Fruit fly (Drosophila melanogaster) whole organism, embryonic: ENCODE measurements around the gene CG3517.

Experiments
- Atf3 ChIP-seq: fragments of 200-800 bp; sonication (Bioruptor generic); optimal IDR thresholded peaks from 3 replicates; lab custom pipeline; 2016; ENCODE audit warnings: missing biosample characterization, missing genetic modification characterization
- B-H2 ChIP-seq: fragments of 200-800 bp; sonication (Bioruptor generic); optimal IDR thresholded peaks from 2 replicates; lab custom pipeline; 2018; ENCODE audit warnings: missing biosample characterization, mild to moderate bottlenecking, missing genetic modification characterization
- CG10267 ChIP-seq: fragments of 200-800 bp; sonication (Bioruptor generic); optimal IDR thresholded peaks from 2 replicates; lab custom pipeline; 2018; ENCODE audit warnings: missing biosample characterization, mild to moderate bottlenecking, missing genetic modification characterization, moderate library complexity
- CG12391 ChIP-seq: fragments of 200-800 bp; sonication (Bioruptor generic); optimal IDR thresholded peaks from 3 replicates; lab custom pipeline; 2018; ENCODE audit warnings: missing biosample characterization, mild to moderate bottlenecking, missing genetic modification characterization, moderate library complexity
- CG13775 ChIP-seq: fragments of 200-800 bp; sonication (Bioruptor generic); optimal IDR thresholded peaks from 3 replicates; lab custom pipeline; 2017; ENCODE audit warnings: missing biosample characterization, mild to moderate bottlenecking, missing genetic modification characterization
- CG14667 ChIP-seq: fragments of 200-800 bp; sonication (Bioruptor generic); IDR thresholded peaks from 2 replicates; pipeline ENCODE4 v1.3.6; 2022; ENCODE audit warnings: missing biosample characterization, missing genetic modification characterization
- CG14860 ChIP-seq: fragments of 200-800 bp; sonication (Bioruptor generic); IDR thresholded peaks from 3 replicates; pipeline ENCODE4 v1.3.6; 2022; ENCODE audit warnings: missing biosample characterization, missing genetic modification characterization; ENCODE audit not compliant: partially characterized antibody
- CG15073 ChIP-seq: fragments of 200-800 bp; sonication (Bioruptor generic); optimal IDR thresholded peaks from 2 replicates; lab custom pipeline; 2016; ENCODE audit warnings: missing biosample characterization, missing genetic modification characterization
- CG1529 ChIP-seq: fragments of 200-800 bp; sonication (Bioruptor generic); optimal IDR thresholded peaks from 3 replicates; lab custom pipeline; 2018; ENCODE audit warnings: missing biosample characterization, missing genetic modification characterization
- CG16863 ChIP-seq: fragments of 200-800 bp; sonication (Bioruptor generic); optimal IDR thresholded peaks from 3 replicates; lab custom pipeline; 2016; ENCODE audit warnings: missing biosample characterization, missing genetic modification characterization
- CG18011 ChIP-seq: fragments of 200-800 bp; sonication (Bioruptor generic); optimal IDR thresholded peaks from 2 replicates; lab custom pipeline; 2017; ENCODE audit warnings: missing biosample characterization, missing genetic modification characterization, mild to moderate bottlenecking, moderate library complexity, missing genotype
- CG1832 ChIP-seq: fragments of 200-800 bp; sonication (Bioruptor generic); optimal IDR thresholded peaks from 2 replicates; lab custom pipeline; 2017; ENCODE audit warnings: missing biosample characterization, mild to moderate bottlenecking, missing genetic modification characterization, inconsistent platforms
- CG2129 ChIP-seq: fragments of 200-800 bp; sonication (Bioruptor generic); IDR thresholded peaks from 2 replicates; pipeline ENCODE4 v1.3.6; 2022; ENCODE audit warnings: missing biosample characterization, missing genetic modification characterization; ENCODE audit not compliant: partially characterized antibody
- CG2889 ChIP-seq: fragments of 200-800 bp; sonication (Bioruptor generic); IDR thresholded peaks from 3 replicates; pipeline ENCODE4 v1.3.6; 2022; ENCODE audit warnings: missing biosample characterization, missing genetic modification characterization
- CG32767 ChIP-seq: fragments of 200-800 bp; sonication (Bioruptor generic); IDR thresholded peaks from 2 replicates; pipeline ENCODE4 v1.3.6; 2022; ENCODE audit warnings: missing biosample characterization, missing genetic modification characterization
- CG32772 ChIP-seq: fragments of 200-800 bp; sonication (Bioruptor generic); IDR thresholded peaks from 2 replicates; pipeline ENCODE4 v1.3.6; 2022; ENCODE audit warnings: missing biosample characterization, missing genetic modification characterization
- CG34422 ChIP-seq: fragments of 200-800 bp; sonication (Bioruptor generic); IDR thresholded peaks from 3 replicates; pipeline ENCODE4 v1.3.6; 2022; ENCODE audit warnings: missing biosample characterization, missing genetic modification characterization
- CG5953 ChIP-seq: fragments of 200-800 bp; sonication (Bioruptor generic); IDR thresholded peaks from 2 replicates; pipeline ENCODE4 v1.3.6; 2022; ENCODE audit warnings: missing biosample characterization, missing genetic modification characterization
- CG6765 ChIP-seq: fragments of 200-800 bp; sonication (Bioruptor generic); optimal IDR thresholded peaks from 3 replicates; lab custom pipeline; 2017; ENCODE audit warnings: missing biosample characterization, mild to moderate bottlenecking, missing genetic modification characterization
- CG7271 ChIP-seq: fragments of 200-800 bp; sonication (Bioruptor generic); optimal IDR thresholded peaks from 2 replicates; lab custom pipeline; 2018; ENCODE audit warnings: missing biosample characterization, mild to moderate bottlenecking, missing genetic modification characterization, moderate library complexity
- CG7928 ChIP-seq: fragments of 200-800 bp; sonication (Bioruptor generic); optimal IDR thresholded peaks from 2 replicates; lab custom pipeline; 2017; ENCODE audit warnings: missing biosample characterization, mild to moderate bottlenecking, missing genetic modification characterization
- E2f1 ChIP-seq: fragments of 200-800 bp; sonication (Bioruptor generic); IDR thresholded peaks from 2 replicates; pipeline ENCODE4 v1.3.6; 2022; ENCODE audit warnings: missing biosample characterization, missing genetic modification characterization
- Lim3 ChIP-seq: fragments of 200-800 bp; sonication (Bioruptor generic); IDR thresholded peaks from 2 replicates; pipeline ENCODE4 v1.3.6; 2022; ENCODE audit warnings: missing biosample characterization, missing genetic modification characterization
- Lpt ChIP-seq: fragments of >200 bp; optimal IDR thresholded peaks from 2 replicates; lab custom pipeline; 2018; ENCODE audit warnings: missing biosample characterization, missing genetic modification characterization
- Myb ChIP-seq: fragments of 200-800 bp; sonication (Bioruptor generic); optimal IDR thresholded peaks from 2 replicates; lab custom pipeline; 2016; ENCODE audit warnings: missing biosample characterization, missing genetic modification characterization
- Pdp1 ChIP-seq, 2 experiments: fragments of 200-800 bp; sonication (Bioruptor generic); optimal IDR thresholded peaks; 3 replicates each; lab custom pipeline; 2016; ENCODE audit warnings: missing biosample characterization in 2 of 2, missing genetic modification characterization in 2 of 2, mild to moderate bottlenecking in 1 of 2, moderate library complexity in 1 of 2
- Six4 ChIP-seq: fragments of 200-800 bp; sonication (Bioruptor generic); optimal IDR thresholded peaks from 2 replicates; lab custom pipeline; 2016; ENCODE audit warnings: missing biosample characterization, missing genetic modification characterization
- Sox102F ChIP-seq: fragments of 200-800 bp; sonication (Bioruptor generic); optimal IDR thresholded peaks from 2 replicates; lab custom pipeline; 2018; ENCODE audit warnings: missing biosample characterization, mild to moderate bottlenecking, missing genetic modification characterization, moderate library complexity
- TFAM ChIP-seq: fragments of 200-800 bp; sonication (Bioruptor generic); optimal IDR thresholded peaks from 2 replicates; lab custom pipeline; 2017; ENCODE audit warnings: missing biosample characterization, missing genetic modification characterization, inconsistent platforms
- YL-1 ChIP-seq: fragments of 200-800 bp; sonication (Bioruptor generic); optimal IDR thresholded peaks from 3 replicates; lab custom pipeline; 2017; ENCODE audit warnings: missing biosample characterization, mild to moderate bottlenecking, missing genetic modification characterization
- ase ChIP-seq: fragments of 200-800 bp; sonication (Bioruptor generic); IDR thresholded peaks from 3 replicates; pipeline ENCODE4 v1.3.6; 2022; ENCODE audit warnings: missing biosample characterization, missing genetic modification characterization
- chn ChIP-seq: fragments of 200-800 bp; sonication (Bioruptor generic); optimal IDR thresholded peaks from 2 replicates; lab custom pipeline; 2016; ENCODE audit warnings: missing biosample characterization, missing genetic modification characterization
- crp ChIP-seq, 2 experiments: fragments of 200-800 bp; sonication (Bioruptor generic); optimal IDR thresholded peaks; 2 replicates in 1 of 2; 3 replicates in 1 of 2; lab custom pipeline; 2017; ENCODE audit warnings: missing biosample characterization in 2 of 2, missing genetic modification characterization in 2 of 2, mild to moderate bottlenecking in 1 of 2, moderate library complexity in 1 of 2
- da ChIP-seq: fragments of 200-800 bp; sonication (Bioruptor generic); optimal IDR thresholded peaks from 2 replicates; lab custom pipeline; 2016; ENCODE audit warnings: missing biosample characterization, missing genetic modification characterization
- dimm ChIP-seq: fragments of 200-800 bp; sonication (Bioruptor generic); IDR thresholded peaks from 2 replicates; pipeline ENCODE4 v1.3.6; 2022; ENCODE audit warnings: missing biosample characterization, missing genetic modification characterization
- dpn ChIP-seq, 2 experiments: fragments of 200-800 bp; sonication (Bioruptor generic); optimal IDR thresholded peaks; 3 replicates each; lab custom pipeline; 2016; ENCODE audit warnings: missing biosample characterization in 2 of 2, missing genetic modification characterization in 2 of 2
- esg ChIP-seq: fragments of 200-800 bp; sonication (Bioruptor generic); conservative IDR thresholded peaks from 2 replicates; pipeline ENCODE4 v1.3.6; 2022; ENCODE audit warnings: missing biosample characterization, missing genetic modification characterization
- fd3F ChIP-seq: fragments of 200-800 bp; sonication (Bioruptor generic); optimal IDR thresholded peaks from 2 replicates; lab custom pipeline; 2018; ENCODE audit warnings: missing biosample characterization, mild to moderate bottlenecking, missing genetic modification characterization, moderate library complexity
- gt ChIP-seq: fragments of 200-800 bp; sonication (Bioruptor generic); IDR thresholded peaks from 2 replicates; pipeline ENCODE4 v1.3.6; 2022; ENCODE audit warnings: missing biosample characterization, missing genetic modification characterization
- hkb ChIP-seq, 2 experiments: fragments of 200-800 bp in 1 of 2; fragments of >200 bp in 1 of 2; sonication (Bioruptor generic) in 1 of 2; IDR thresholded peaks in 1 of 2; optimal IDR thresholded peaks in 1 of 2; 2 replicates each; pipeline versions ENCODE4 v1.3.6 to Lab custom; 2017 to 2022; ENCODE audit warnings: missing biosample characterization in 1 of 2, missing genetic modification characterization in 1 of 2
- jigr1 ChIP-seq: fragments of 200-800 bp; sonication (Bioruptor generic); IDR thresholded peaks from 3 replicates; pipeline ENCODE4 v1.3.6; 2022; ENCODE audit warnings: missing biosample characterization, missing genetic modification characterization
- mld ChIP-seq: fragments of 200-800 bp; sonication (Bioruptor generic); IDR thresholded peaks from 3 replicates; pipeline ENCODE4 v1.3.6; 2022; ENCODE audit warnings: missing biosample characterization, missing genetic modification characterization; ENCODE audit not compliant: partially characterized antibody
- pb ChIP-seq: fragments of 200-800 bp; sonication (Bioruptor generic); optimal IDR thresholded peaks from 3 replicates; lab custom pipeline; 2016; ENCODE audit warnings: missing biosample characterization, missing genetic modification characterization
- row ChIP-seq: fragments of 200-800 bp; sonication (Bioruptor generic); IDR thresholded peaks from 3 replicates; pipeline ENCODE4 v1.3.6; 2022; ENCODE audit warnings: missing biosample characterization, missing genetic modification characterization
- seq ChIP-seq: fragments of 200-800 bp; sonication (Bioruptor generic); IDR thresholded peaks from 2 replicates; pipeline ENCODE4 v1.3.6; 2022; ENCODE audit warnings: missing biosample characterization, missing genetic modification characterization
- slou ChIP-seq: fragments of 200-800 bp; sonication (Bioruptor generic); optimal IDR thresholded peaks from 3 replicates; lab custom pipeline; 2016; ENCODE audit warnings: missing biosample characterization, missing genetic modification characterization
- sug ChIP-seq: fragments of 200-800 bp; optimal IDR thresholded peaks from 2 replicates; lab custom pipeline; 2019; ENCODE audit warnings: missing biosample characterization, mild to moderate bottlenecking, missing genetic modification characterization, moderate library complexity
- unpg ChIP-seq: fragments of 200-800 bp; sonication (Bioruptor generic); optimal IDR thresholded peaks from 3 replicates; lab custom pipeline; 2018; ENCODE audit warnings: missing biosample characterization, mild to moderate bottlenecking, missing genetic modification characterization, moderate library complexity
- zf30C ChIP-seq: fragments of 200-800 bp; sonication (Bioruptor generic); optimal IDR thresholded peaks from 3 replicates; lab custom pipeline; 2018; ENCODE audit warnings: missing biosample characterization, mild to moderate bottlenecking, missing genetic modification characterization

CG3517 gene

DNA sequence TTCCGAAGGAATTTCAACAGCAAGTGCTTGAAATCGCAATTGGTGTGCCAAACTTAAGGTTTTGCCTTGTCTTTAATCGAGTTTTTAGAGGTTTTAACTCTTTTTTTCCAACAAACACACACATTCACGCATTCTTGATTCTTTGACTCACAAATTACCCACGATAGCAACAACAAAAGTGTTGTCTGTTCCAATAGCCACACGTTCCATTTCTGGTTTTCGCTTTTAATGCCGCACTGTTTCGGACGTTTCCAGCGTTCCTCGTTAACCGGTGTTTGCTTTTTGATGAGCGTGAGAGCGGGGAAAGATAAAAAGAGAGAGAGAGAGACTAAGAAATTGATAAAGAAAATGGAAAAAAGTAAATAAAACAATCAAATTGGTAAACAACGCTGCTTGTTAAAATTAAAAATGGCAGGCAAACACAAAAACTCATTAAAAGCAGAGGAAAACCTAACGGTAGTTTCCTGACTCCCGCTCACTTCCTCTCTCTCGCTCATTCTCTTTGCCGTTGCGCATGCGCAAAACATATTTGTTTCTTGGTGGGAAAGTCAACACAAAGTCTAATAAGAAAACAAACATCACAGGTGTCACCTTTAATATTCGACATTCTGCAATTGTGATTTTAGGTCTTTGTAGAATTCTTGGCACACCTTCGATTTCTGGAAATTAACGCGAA lies 39.0 kb upstream of the CG3517 start (continued):
- TF ChIP-seq CG18011 (GFP tag; lab: Kevin White, UChicago) (peak; percentile 42), dpn (GFP tag; optimal IDR thresholded peaks at IDR 0.05; lab: Kevin White, UChicago) (peak in 1 of 2 experiments; percentile 38), sug (tag; lab: Kevin White, UChicago) (peak; percentile 12), CG12391 (tag; lab: Kevin White, UChicago) (peak; percentile 48), Lpt (no peak), CG34422 (GFP tag; lab: Robert Waterston, UW) (no peak), CG1529 (peak; percentile 76), CG15073 (GFP tag; lab: Kevin White, UChicago) (no peak), CG5953 (GFP tag; lab: Robert Waterston, UW) (peak; percentile 39; the same call in 1 of the 2 replicates), esg (no peak), YL-1 (GFP tag; lab: Kevin White, UChicago) (peak; percentile 40), CG13775 (GFP tag; lab: Kevin White, UChicago) (peak; percentile 54), CG16863 (GFP tag; lab: Kevin White, UChicago) (peak; percentile 52), chn (no peak), mld (no peak), crp (GFP tag; optimal IDR thresholded peaks at IDR 0.05; lab: Kevin White, UChicago) (no peak), CG2889 (GFP tag; lab: Robert Waterston, UW) (no peak), slou (GFP tag; lab: Kevin White, UChicago) (no peak), B-H2 (GFP tag; lab: Kevin White, UChicago) (no peak), TFAM (peak; percentile 43), Atf3 (GFP tag; lab: Kevin White, UChicago) (no peak), gt (GFP tag; lab: Robert Waterston, UW) (no peak), unpg (GFP tag; lab: Kevin White, UChicago) (peak; percentile 64), Myb (peak; percentile 18), pb (GFP tag; lab: Kevin White, UChicago) (peak; percentile 47), E2f1 (GFP tag; lab: Robert Waterston, UW) (no peak; the same call in 1 of the 2 replicates), CG14860 (GFP tag; lab: Robert Waterston, UW) (no peak), ase (GFP tag; lab: Robert Waterston, UW) (no peak), CG32772 (GFP tag; lab: Robert Waterston, UW) (0 out of 2 replicates have a peak, but pooled peaks have one; percentile 9), da (GFP tag; lab: Kevin White, UChicago) (no peak), dimm (GFP tag; lab: Robert Waterston, UW) (no peak), CG7928 (GFP tag; lab: Kevin White, UChicago) (no peak), jigr1 (GFP tag; lab: Robert Waterston, UW) (no peak), CG1832 (no peak), CG6765 (GFP tag; lab: Kevin White, UChicago) (peak; percentile 38), CG2129 (GFP tag; lab: Robert Waterston, UW) (no peak), Sox102F (GFP tag; lab: Kevin White, UChicago) (peak; percentile 64), zf30C (GFP tag; lab: Kevin White, UChicago) (no peak), CG7271 (peak; percentile 60), Pdp1 (GFP tag; optimal IDR thresholded peaks at IDR 0.05; lab: Kevin White, UChicago) (peak; percentile 18 to 51), fd3F (no peak), Six4 (peak; percentile 4), CG10267 (tag; lab: Kevin White, UChicago) (peak; percentile 42), CG14667 (GFP tag; lab: Robert Waterston, UW) (no peak), row (GFP tag; lab: Robert Waterston, UW) (no peak), CG32767 (GFP tag; lab: Robert Waterston, UW) (peak; percentile 45; the same call in 1 of the 2 replicates), seq (peak; percentile 60; the same call in 1 of the 2 replicates), hkb (optimal IDR thresholded peaks at IDR 0.05; lab: Kevin White, UChicago) (no peak), hkb (GFP tag; IDR thresholded peaks at IDR 0.05; lab: Robert Waterston, UW) (no peak; the same call in 1 of the 2 replicates), Lim3 (GFP tag; lab: Robert Waterston, UW) (no peak)
